Worm (Caenorhabditis elegans): Measurements from ENCODE around the gene C09B9.85.
"Not testable (repeated sequence)": the region's sequence is repeated elsewhere in the genome, so short reads cannot be mapped to it uniquely, and the experiment has no call there.

DNA sequence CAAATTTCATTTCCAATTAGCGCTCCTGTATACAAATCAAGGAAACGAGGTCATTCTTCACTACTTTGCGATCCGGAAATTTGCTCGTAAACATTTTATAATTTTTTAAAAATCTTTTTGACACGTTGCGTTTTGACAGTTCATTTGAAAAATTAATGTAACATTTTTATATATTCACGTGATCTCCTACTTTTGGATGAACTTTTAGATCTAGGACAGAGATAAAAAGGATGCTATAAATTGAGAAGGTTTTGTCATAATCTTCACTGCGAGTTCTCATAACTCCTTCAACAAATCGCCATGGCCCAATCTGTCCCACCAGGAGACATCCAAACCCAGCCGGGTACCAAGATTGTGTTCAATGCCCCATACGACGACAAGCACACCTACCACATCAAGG lies 36.7 kb upstream of the C09B9.85 start, which contains the start of gene msp-57:
- not testable (repeated sequence) for TF ChIP-seq ama-1 (optimal IDR thresholded peaks at IDR 0.05); lin-29 (GFP tag; IDR thresholded peaks at IDR 0.05)
